Worm (Caenorhabditis elegans) whole organism, midembryonic: Measurements from ENCODE around the gene clec-62.

Source experiments
- T22C8.4 ChIP-seq: fragments of 200-800 bp; sonication (Bioruptor generic); IDR thresholded peaks from 2 replicates; pipeline ENCODE4 v1.3.6; 2022; ENCODE audit warnings: missing genetic modification characterization, missing compliant biosample characterization
- cog-1 ChIP-seq: sonication (generic microtip); optimal IDR thresholded peaks from 2 replicates; lab custom pipeline; 2016; ENCODE audit warnings: missing genetic modification characterization, missing compliant biosample characterization
- flt-1 ChIP-seq: fragments of 200-800 bp; sonication (Bioruptor generic); IDR thresholded peaks from 2 replicates; pipeline ENCODE4 v1.3.6; 2022; ENCODE audit warnings: missing genetic modification characterization, missing compliant biosample characterization
- klf-2 ChIP-seq: fragments of 200-800 bp; sonication (Bioruptor generic); conservative IDR thresholded peaks from 2 replicates; pipeline ENCODE4 v1.3.6; 2022; ENCODE audit warnings: missing genetic modification reagents, missing genetic modification characterization, missing compliant biosample characterization
- med-1 ChIP-seq: sonication (generic microtip); optimal IDR thresholded peaks from 2 replicates; lab custom pipeline; 2017; ENCODE audit warnings: missing genetic modification characterization, mild to moderate bottlenecking, missing compliant biosample characterization, antibody characterized with exemption, missing genetic modification reagents; ENCODE audit not compliant: insufficient read depth
- ref-1 ChIP-seq: fragments of 200-800 bp; sonication (Bioruptor generic); conservative IDR thresholded peaks from 2 replicates; pipeline ENCODE4 v1.3.6; 2022; ENCODE audit warnings: missing genetic modification reagents, missing genetic modification characterization, missing compliant biosample characterization
- tab-1 ChIP-seq: fragments of 200-800 bp; sonication (Bioruptor generic); IDR thresholded peaks from 2 replicates; pipeline ENCODE4 v1.3.6; 2022; ENCODE audit warnings: missing genetic modification characterization, missing compliant biosample characterization
- ztf-23 ChIP-seq: fragments of 200-800 bp; sonication (Bioruptor generic); IDR thresholded peaks from 2 replicates; pipeline ENCODE4 v1.3.6; 2022; ENCODE audit warnings: missing genetic modification reagents, missing genetic modification characterization, missing compliant biosample characterization
- ztf-29 ChIP-seq: fragments of 200-800 bp; sonication (Bioruptor generic); IDR thresholded peaks from 2 replicates; pipeline ENCODE4 v1.3.6; 2022; ENCODE audit warnings: missing genetic modification reagents, missing genetic modification characterization, missing compliant biosample characterization

DNA sequence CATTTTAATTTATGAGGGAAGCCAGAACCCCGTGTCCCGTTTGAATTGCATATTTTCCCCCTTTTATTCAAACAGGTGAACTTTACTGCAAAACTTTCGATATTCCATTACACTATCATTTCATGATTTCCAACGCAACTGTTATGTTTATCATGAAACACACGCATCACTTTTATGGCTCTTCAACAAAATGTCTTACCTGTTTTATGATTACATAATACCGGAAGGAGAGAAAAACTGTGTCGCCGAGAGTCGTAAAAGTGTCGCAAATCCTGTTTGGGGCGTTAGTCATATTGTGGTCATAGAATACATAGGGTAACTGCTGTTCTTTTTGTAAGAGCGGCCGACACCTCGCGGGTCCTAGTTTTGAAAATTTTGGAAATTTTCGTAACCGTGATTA is 2.5 kb downstream of the clec-62 start:
- TF ChIP-seq ztf-29 (GFP tag; lab: Robert Waterston, UW) (no peak), med-1 (GFP tag; lab: Kevin White, UChicago) (no peak), cog-1 (tag; lab: Kevin White, UChicago) (no peak), klf-2 (GFP tag; lab: Robert Waterston, UW) (no peak), T22C8.4 (no peak), flt-1 (GFP tag; lab: Robert Waterston, UW) (no peak), tab-1 (GFP tag; lab: Robert Waterston, UW) (no peak), ztf-23 (no peak), ref-1 (GFP tag; lab: Robert Waterston, UW) (no peak)
